Worm (Caenorhabditis elegans) whole organism, midembryonic: ENCODE results near the gene mltn-8.

ENCODE experiments used
- T22C8.4 ChIP-seq: fragments of 200-800 bp; sonication (Bioruptor generic); IDR thresholded peaks from 2 replicates; pipeline ENCODE4 v1.3.6; 2022; ENCODE audit warnings: missing genetic modification characterization, missing compliant biosample characterization
- cog-1 ChIP-seq: sonication (generic microtip); optimal IDR thresholded peaks from 2 replicates; lab custom pipeline; 2016; ENCODE audit warnings: missing genetic modification characterization, missing compliant biosample characterization
- flt-1 ChIP-seq: fragments of 200-800 bp; sonication (Bioruptor generic); IDR thresholded peaks from 2 replicates; pipeline ENCODE4 v1.3.6; 2022; ENCODE audit warnings: missing genetic modification characterization, missing compliant biosample characterization
- klf-2 ChIP-seq: fragments of 200-800 bp; sonication (Bioruptor generic); conservative IDR thresholded peaks from 2 replicates; pipeline ENCODE4 v1.3.6; 2022; ENCODE audit warnings: missing genetic modification reagents, missing genetic modification characterization, missing compliant biosample characterization
- ref-1 ChIP-seq: fragments of 200-800 bp; sonication (Bioruptor generic); conservative IDR thresholded peaks from 2 replicates; pipeline ENCODE4 v1.3.6; 2022; ENCODE audit warnings: missing genetic modification reagents, missing genetic modification characterization, missing compliant biosample characterization
- tab-1 ChIP-seq: fragments of 200-800 bp; sonication (Bioruptor generic); IDR thresholded peaks from 2 replicates; pipeline ENCODE4 v1.3.6; 2022; ENCODE audit warnings: missing genetic modification characterization, missing compliant biosample characterization
- ztf-23 ChIP-seq: fragments of 200-800 bp; sonication (Bioruptor generic); IDR thresholded peaks from 2 replicates; pipeline ENCODE4 v1.3.6; 2022; ENCODE audit warnings: missing genetic modification reagents, missing genetic modification characterization, missing compliant biosample characterization
- ztf-29 ChIP-seq: fragments of 200-800 bp; sonication (Bioruptor generic); IDR thresholded peaks from 2 replicates; pipeline ENCODE4 v1.3.6; 2022; ENCODE audit warnings: missing genetic modification reagents, missing genetic modification characterization, missing compliant biosample characterization

DNA sequence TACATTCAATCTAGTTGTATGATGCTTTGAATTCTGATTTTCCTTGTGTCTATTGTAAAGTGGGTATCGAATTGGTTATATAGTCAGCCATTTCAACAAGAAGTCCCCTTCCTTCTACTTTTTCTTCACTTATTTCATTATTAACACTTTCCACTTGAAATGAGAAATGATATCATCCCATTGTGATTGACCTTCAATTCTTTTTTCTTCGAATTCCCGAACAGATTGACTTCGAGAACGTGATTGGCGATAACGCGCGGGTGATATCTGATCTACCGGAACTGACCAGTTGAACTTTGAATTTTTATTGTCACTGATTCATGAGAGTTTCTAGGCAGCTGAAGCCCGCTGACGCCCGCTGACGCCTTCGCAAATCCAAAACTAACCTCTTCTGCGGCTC is 1.9 kb downstream of the mltn-8 start:
- no peak for TF ChIP-seq cog-1 (tag; lab: Kevin White, UChicago)
- no peak for TF ChIP-seq klf-2
- no peak for TF ChIP-seq ztf-23 (GFP tag; lab: Robert Waterston, UW)
- no peak for TF ChIP-seq ztf-29 (GFP tag; lab: Robert Waterston, UW)
- TF ChIP-seq ref-1 (GFP tag; lab: Robert Waterston, UW), result no peak
- no peak for TF ChIP-seq tab-1 (GFP tag; lab: Robert Waterston, UW)
- TF ChIP-seq flt-1 (GFP tag; lab: Robert Waterston, UW), result no peak
- TF ChIP-seq T22C8.4, result no peak
